Worm (Caenorhabditis elegans) whole organism, L1 larva: ENCODE results near the gene srw-59.

Experiments
- C04F5.9 ChIP-seq: sonication (generic microtip); optimal IDR thresholded peaks from 2 replicates; lab custom pipeline; 2016; ENCODE audit warnings: missing genetic modification characterization, missing compliant biosample characterization
- F16B12.6 ChIP-seq: fragments of 150-350 bp; optimal IDR thresholded peaks from 2 replicates; lab custom pipeline; 2014; ENCODE audit warnings: missing biosample characterization, missing genetic modification characterization
- aha-1 ChIP-seq: fragments of 150-350 bp; optimal IDR thresholded peaks from 2 replicates; lab custom pipeline; 2014; ENCODE audit warnings: missing biosample characterization, missing genetic modification characterization
- alr-1 ChIP-seq: fragments of 200-800 bp; sonication (Bioruptor generic); optimal IDR thresholded peaks from 2 replicates; lab custom pipeline; 2018; ENCODE audit warnings: borderline replicate concordance, mild to moderate bottlenecking, missing genetic modification characterization, missing compliant biosample characterization
- ama-1 ChIP-seq: fragments of 150-350 bp; optimal IDR thresholded peaks from 2 replicates; lab custom pipeline; 2014
- ceh-63 ChIP-seq: fragments of 200-800 bp; sonication (Bioruptor generic); optimal IDR thresholded peaks from 2 replicates; lab custom pipeline; 2018; ENCODE audit warnings: mild to moderate bottlenecking, missing genetic modification characterization, missing compliant biosample characterization
- ces-1 ChIP-seq: fragments of 150-350 bp; optimal IDR thresholded peaks from 2 replicates; lab custom pipeline; 2014; ENCODE audit warnings: missing biosample characterization, missing genetic modification reagents, missing genetic modification characterization
- dsc-1 ChIP-seq: sonication (generic microtip); optimal IDR thresholded peaks from 2 replicates; lab custom pipeline; 2016; ENCODE audit warnings: mild to moderate bottlenecking, missing genetic modification characterization, missing compliant biosample characterization
- efl-3 ChIP-seq: fragments of 200-800 bp; sonication (Bioruptor generic); optimal IDR thresholded peaks from 2 replicates; lab custom pipeline; 2018; ENCODE audit warnings: mild to moderate bottlenecking, missing genetic modification characterization, missing compliant biosample characterization
- egl-13 ChIP-seq: sonication (generic microtip); optimal IDR thresholded peaks from 2 replicates; lab custom pipeline; 2016; ENCODE audit warnings: missing genotype, missing genetic modification reagents, missing genetic modification characterization, missing compliant biosample characterization
- egl-27 ChIP-seq, 2 experiments: fragments of 150-350 bp in 1 of 2; sonication (generic microtip); optimal IDR thresholded peaks; 3 replicates each; lab custom pipeline; 2017 to 2018; ENCODE audit warnings: missing biosample characterization in 2 of 2, missing genetic modification characterization in 2 of 2, missing genetic modification reagents in 2 of 2
- elt-2 ChIP-seq: sonication (generic microtip); optimal IDR thresholded peaks from 2 replicates; lab custom pipeline; 2016; ENCODE audit warnings: missing genetic modification characterization, mild to moderate bottlenecking, inconsistent platforms, missing compliant biosample characterization, missing genetic modification reagents
- elt-3 ChIP-seq, 6 experiments: fragments of 150-350 bp in 1 of 6; sonication (generic microtip); optimal IDR thresholded peaks; 2 replicates each; lab custom pipeline; 2017 to 2018; ENCODE audit warnings: missing biosample characterization in 6 of 6, missing genetic modification characterization in 6 of 6, inconsistent platforms in 1 of 6
- fkh-10 ChIP-seq: sonication (generic microtip); optimal IDR thresholded peaks from 2 replicates; lab custom pipeline; 2017; ENCODE audit warnings: missing biosample characterization, missing genetic modification reagents, missing genetic modification characterization
- fos-1 ChIP-seq: fragments of 150-350 bp; optimal IDR thresholded peaks from 2 replicates; lab custom pipeline; 2014; ENCODE audit warnings: missing biosample characterization, missing genetic modification characterization
- grh-1 ChIP-seq: fragments of 200-800 bp; sonication (Bioruptor generic); IDR thresholded peaks from 2 replicates; pipeline ENCODE4 v1.3.6; 2022; ENCODE audit warnings: missing genetic modification reagents, missing genetic modification characterization, missing compliant biosample characterization
- hlh-17 ChIP-seq: fragments of 200-800 bp; sonication (Bioruptor generic); optimal IDR thresholded peaks from 2 replicates; lab custom pipeline; 2018; ENCODE audit warnings: missing genetic modification characterization, mild to moderate bottlenecking, missing compliant biosample characterization, moderate library complexity, borderline replicate concordance
- hlh-4 ChIP-seq: sonication (generic microtip); optimal IDR thresholded peaks from 2 replicates; lab custom pipeline; 2016; ENCODE audit warnings: mild to moderate bottlenecking, missing genetic modification characterization, missing compliant biosample characterization
- hpl-2 ChIP-seq: fragments of 150-350 bp; optimal IDR thresholded peaks from 2 replicates; lab custom pipeline; 2014; ENCODE audit warnings: missing biosample characterization, missing genetic modification reagents, missing genetic modification characterization
- irx-1 ChIP-seq: sonication (generic microtip); optimal IDR thresholded peaks from 2 replicates; lab custom pipeline; 2016; ENCODE audit warnings: missing genetic modification characterization, missing compliant biosample characterization
- jun-1 ChIP-seq: fragments of 150-350 bp; optimal IDR thresholded peaks from 2 replicates; lab custom pipeline; 2014; ENCODE audit warnings: missing biosample characterization, missing genetic modification reagents, missing genetic modification characterization
- lin-14 ChIP-seq: fragments of 200-800 bp; sonication (Bioruptor generic); optimal IDR thresholded peaks from 2 replicates; lab custom pipeline; 2018; ENCODE audit warnings: mild to moderate bottlenecking, missing genetic modification characterization, moderate library complexity, missing compliant biosample characterization
- lin-39 ChIP-seq: fragments of 150-350 bp; optimal IDR thresholded peaks from 2 replicates; lab custom pipeline; 2014; ENCODE audit warnings: missing biosample characterization, missing genetic modification reagents, missing genetic modification characterization
- lir-3 ChIP-seq: sonication (generic microtip); optimal IDR thresholded peaks from 2 replicates; lab custom pipeline; 2016; ENCODE audit warnings: mild to moderate bottlenecking, missing genetic modification characterization, moderate library complexity, missing compliant biosample characterization; ENCODE audit not compliant: poor library complexity
- lsy-2 ChIP-seq, 2 experiments: fragments of 150-350 bp; optimal IDR thresholded peaks; 2 replicates each; lab custom pipeline; 2014; ENCODE audit warnings: missing biosample characterization in 2 of 2, missing genetic modification characterization in 2 of 2
- mab-9 ChIP-seq: fragments of 200-800 bp; sonication (Bioruptor generic); IDR thresholded peaks from 2 replicates; pipeline ENCODE4 v1.3.6; 2022; ENCODE audit warnings: missing genetic modification reagents, missing genetic modification characterization, missing compliant biosample characterization
- mdl-1 ChIP-seq, 2 experiments: fragments of 150-350 bp; optimal IDR thresholded peaks; 2 replicates each; lab custom pipeline; 2014 to 2017; ENCODE audit warnings: missing biosample characterization in 2 of 2, missing genetic modification characterization in 2 of 2, inconsistent platforms in 1 of 2
- nhr-12 ChIP-seq: sonication (generic microtip); optimal IDR thresholded peaks from 2 replicates; lab custom pipeline; 2017; ENCODE audit warnings: missing biosample characterization, missing genetic modification characterization
- nhr-19 ChIP-seq: fragments of 200-800 bp; sonication (Bioruptor generic); conservative IDR thresholded peaks from 2 replicates; pipeline ENCODE4 v1.3.6; 2022; ENCODE audit warnings: missing genetic modification characterization, missing compliant biosample characterization
- nhr-28 ChIP-seq: fragments of 150-350 bp; optimal IDR thresholded peaks from 2 replicates; lab custom pipeline; 2014; ENCODE audit warnings: missing biosample characterization, missing genetic modification characterization
- nhr-71 ChIP-seq: sonication (generic microtip); optimal IDR thresholded peaks from 2 replicates; lab custom pipeline; 2016; ENCODE audit warnings: mild to moderate bottlenecking, missing genetic modification characterization, moderate library complexity, missing compliant biosample characterization
- nhr-76 ChIP-seq: sonication (generic microtip); optimal IDR thresholded peaks from 2 replicates; lab custom pipeline; 2017; ENCODE audit warnings: missing biosample characterization, missing genetic modification characterization
- nhr-77 ChIP-seq: fragments of 150-350 bp; optimal IDR thresholded peaks from 2 replicates; lab custom pipeline; 2014; ENCODE audit warnings: missing biosample characterization, missing genetic modification characterization
- nhr-90 ChIP-seq: sonication (generic microtip); optimal IDR thresholded peaks from 2 replicates; lab custom pipeline; 2016; ENCODE audit warnings: mild to moderate bottlenecking, missing genetic modification characterization, missing compliant biosample characterization; ENCODE audit not compliant: poor library complexity
- pag-3 ChIP-seq: sonication (generic microtip); optimal IDR thresholded peaks from 2 replicates; lab custom pipeline; 2017; ENCODE audit warnings: missing genetic modification characterization, mild to moderate bottlenecking, missing compliant biosample characterization, antibody characterized with exemption, borderline replicate concordance; ENCODE audit not compliant: insufficient read depth
- snpc-4 ChIP-seq: fragments of 150-350 bp; optimal IDR thresholded peaks from 2 replicates; lab custom pipeline; 2014; ENCODE audit warnings: missing biosample characterization, missing genetic modification characterization
- snu-23 ChIP-seq: sonication (generic microtip); optimal IDR thresholded peaks from 2 replicates; lab custom pipeline; 2016; ENCODE audit warnings: missing genetic modification characterization, missing compliant biosample characterization
- sox-4 ChIP-seq: sonication (generic microtip); optimal IDR thresholded peaks from 2 replicates; lab custom pipeline; 2016; ENCODE audit warnings: missing genetic modification characterization, missing compliant biosample characterization
- sptf-1 ChIP-seq: fragments of 150-350 bp; optimal IDR thresholded peaks from 2 replicates; lab custom pipeline; 2014; ENCODE audit warnings: missing biosample characterization, missing genetic modification characterization
- sup-37 ChIP-seq: fragments of 200-800 bp; sonication (Bioruptor generic); optimal IDR thresholded peaks from 2 replicates; lab custom pipeline; 2018; ENCODE audit warnings: mild to moderate bottlenecking, missing genetic modification characterization, missing compliant biosample characterization
- swsn-7 ChIP-seq: sonication (generic microtip); optimal IDR thresholded peaks from 2 replicates; lab custom pipeline; 2016; ENCODE audit warnings: missing genetic modification characterization, missing compliant biosample characterization
- tbx-2 ChIP-seq: sonication (generic microtip); optimal IDR thresholded peaks from 2 replicates; lab custom pipeline; 2016; ENCODE audit warnings: missing genetic modification characterization, missing compliant biosample characterization
- unc-130 ChIP-seq: fragments of 150-350 bp; optimal IDR thresholded peaks from 2 replicates; lab custom pipeline; 2017; ENCODE audit warnings: missing biosample characterization, missing genetic modification characterization, inconsistent platforms
- unc-30 ChIP-seq: sonication (generic microtip); optimal IDR thresholded peaks from 2 replicates; lab custom pipeline; 2017; ENCODE audit warnings: missing biosample characterization, missing genetic modification characterization
- unc-62 ChIP-seq: fragments of 150-350 bp; optimal IDR thresholded peaks from 2 replicates; lab custom pipeline; 2014; ENCODE audit warnings: missing biosample characterization, missing genetic modification reagents, missing genetic modification characterization
- unc-98 ChIP-seq: fragments of 200-800 bp; sonication (Bioruptor generic); IDR thresholded peaks from 2 replicates; pipeline ENCODE4 v1.3.6; 2022; ENCODE audit warnings: missing genetic modification characterization, missing compliant biosample characterization
- xbp-1 ChIP-seq: sonication (generic microtip); optimal IDR thresholded peaks from 2 replicates; lab custom pipeline; 2016; ENCODE audit warnings: missing genetic modification characterization, missing compliant biosample characterization
- zag-1 ChIP-seq: fragments of 150-350 bp; optimal IDR thresholded peaks from 2 replicates; lab custom pipeline; 2014; ENCODE audit warnings: missing biosample characterization, missing genetic modification characterization
- zip-4 ChIP-seq: fragments of 200-800 bp; sonication (Bioruptor generic); optimal IDR thresholded peaks from 2 replicates; lab custom pipeline; 2018; ENCODE audit warnings: mild to moderate bottlenecking, missing genetic modification characterization, moderate library complexity, missing compliant biosample characterization
- ztf-11 ChIP-seq, 2 experiments: sonication (generic microtip); optimal IDR thresholded peaks; 2 replicates each; lab custom pipeline; 2016 to 2017; ENCODE audit warnings: missing genetic modification characterization in 2 of 2, missing biosample characterization in 1 of 2, missing compliant biosample characterization in 1 of 2
- ztf-4 ChIP-seq: fragments of 150-350 bp; optimal IDR thresholded peaks from 2 replicates; lab custom pipeline; 2014; ENCODE audit warnings: missing biosample characterization, missing genetic modification characterization

The srw-59 gene

ce11 chrV:15950903-15951302 is at the start of gene srw-59:
srw-59 (minus strand) TSS chrV:15951003.
- TF ChIP-seq F16B12.6 (tag; lab: Kevin White, UChicago) (no peak), C04F5.9 (no peak), sptf-1 (no peak), nhr-71 (tag; lab: Kevin White, UChicago) (no peak), fkh-10 (GFP tag; lab: Kevin White, UChicago) (no peak), egl-27 (tag; optimal IDR thresholded peaks at IDR 0.05; lab: Kevin White, UChicago) (no peak)
- TF ChIP-seq, all 84 proteins: peak for 0

ce11 chrV:16000433-16000832 is 49.6 kb upstream of the srw-59 start, which contains the start of gene nhr-50:
nhr-50 (minus strand) TSS chrV:16000631.
- TF ChIP-seq nhr-71 (tag; lab: Kevin White, UChicago) = peak; percentile 81
- TF ChIP-seq nhr-77 (tag; lab: Kevin White, UChicago) = peak; percentile 51
- no peak for TF ChIP-seq ztf-4 (tag; lab: Kevin White, UChicago)
- peak; percentile 17 for TF ChIP-seq xbp-1 (tag; lab: Kevin White, UChicago)
- peak; percentile 11 for TF ChIP-seq tbx-2 (tag; lab: Kevin White, UChicago)
- peak; percentile 36 for TF ChIP-seq nhr-90 (tag; lab: Kevin White, UChicago)
- peak; percentile 84 for TF ChIP-seq lin-14 (GFP tag; lab: Kevin White, UChicago)
- TF ChIP-seq egl-13 = no peak
- no peak for TF ChIP-seq unc-30 (tag; lab: Kevin White, UChicago)
- no peak for TF ChIP-seq hpl-2 (GFP tag; lab: Kevin White, UChicago)
- TF ChIP-seq ceh-63 (GFP tag; lab: Kevin White, UChicago) = no peak
- peak; percentile 5 for TF ChIP-seq snpc-4 (tag; lab: Kevin White, UChicago)
- no peak for TF ChIP-seq ces-1 (GFP tag; lab: Kevin White, UChicago)
- TF ChIP-seq unc-98 (GFP tag; lab: Robert Waterston, UW) = no peak
- peak; percentile 91 for TF ChIP-seq fos-1
- TF ChIP-seq nhr-28 = no peak
- peak; percentile 36 for TF ChIP-seq swsn-7 (tag; lab: Kevin White, UChicago)
- peak; percentile 7 for TF ChIP-seq sox-4 (tag; lab: Kevin White, UChicago)
- no peak for TF ChIP-seq unc-130 (tag; lab: Kevin White, UChicago)
- TF ChIP-seq efl-3 (GFP tag; lab: Kevin White, UChicago) = no peak
- TF ChIP-seq irx-1 (tag; lab: Kevin White, UChicago) = no peak
- TF ChIP-seq sup-37 (GFP tag; lab: Kevin White, UChicago) = no peak
- no peak; the same call in 1 of the 2 replicates for TF ChIP-seq nhr-19 (GFP tag; lab: Robert Waterston, UW)
- TF ChIP-seq ama-1 = no peak
- no peak for TF ChIP-seq lir-3 (tag; lab: Kevin White, UChicago)
- TF ChIP-seq mdl-1 (tag; optimal IDR thresholded peaks at IDR 0.05; lab: Kevin White, UChicago) = peak in 1 of 2 experiments; percentile 53
- TF ChIP-seq hlh-17 (GFP tag; lab: Kevin White, UChicago) = no peak
- TF ChIP-seq zip-4 (GFP tag; lab: Kevin White, UChicago) = no peak
- TF ChIP-seq elt-2 (tag; lab: Kevin White, UChicago) = peak; percentile 83
- no peak for TF ChIP-seq aha-1
- TF ChIP-seq jun-1 (tag; lab: Kevin White, UChicago) = peak; percentile 93
- TF ChIP-seq nhr-12 (tag; lab: Kevin White, UChicago) = no peak
- TF ChIP-seq hlh-4 (tag; lab: Kevin White, UChicago) = peak; percentile 80
- TF ChIP-seq dsc-1 (tag; lab: Kevin White, UChicago) = no peak
- no peak for TF ChIP-seq pag-3
- TF ChIP-seq ztf-11 (tag; optimal IDR thresholded peaks at IDR 0.05; lab: Kevin White, UChicago) = no peak
- TF ChIP-seq mab-9 (GFP tag; lab: Robert Waterston, UW) = no peak
- no peak for TF ChIP-seq nhr-76 (tag; lab: Kevin White, UChicago)
- TF ChIP-seq lin-39 (tag; lab: Kevin White, UChicago) = no peak
- TF ChIP-seq lsy-2 (tag; optimal IDR thresholded peaks at IDR 0.05; lab: Kevin White, UChicago) = peak; percentile 2 to 43
- TF ChIP-seq zag-1 = no peak
- no peak for TF ChIP-seq grh-1
- no peak for TF ChIP-seq alr-1
- TF ChIP-seq snu-23 (GFP tag; lab: Kevin White, UChicago) = peak; percentile 46
- TF ChIP-seq egl-27 (tag; optimal IDR thresholded peaks at IDR 0.05; lab: Kevin White, UChicago) = peak in 1 of 2 experiments; percentile 26
- no peak for TF ChIP-seq unc-62 (GFP tag; lab: Kevin White, UChicago)
- peak in 1 of 6 experiments; percentile 21 for TF ChIP-seq elt-3 (tag; optimal IDR thresholded peaks at IDR 0.05; lab: Kevin White, UChicago)
